Fruit fly (Drosophila melanogaster) whole organism, embryonic: ENCODE measurements around the gene GstD11.

Experiments used
- CG10565 ChIP-seq: fragments of 200-800 bp; sonication (Bioruptor generic); optimal IDR thresholded peaks from 3 replicates; lab custom pipeline; 2016; ENCODE audit warnings: missing biosample characterization, mild to moderate bottlenecking, missing genetic modification characterization
- CG12659 ChIP-seq: fragments of 200-800 bp; sonication (Bioruptor generic); optimal IDR thresholded peaks from 3 replicates; lab custom pipeline; 2017; ENCODE audit warnings: mild to moderate bottlenecking, missing biosample characterization, missing genetic modification reagents, missing genetic modification characterization
- CG14710 ChIP-seq: fragments of 200-800 bp; sonication (Bioruptor generic); optimal IDR thresholded peaks from 3 replicates; lab custom pipeline; 2019; ENCODE audit warnings: missing biosample characterization, mild to moderate bottlenecking, missing genetic modification characterization, moderate library complexity
- CG15514 ChIP-seq: fragments of 200-800 bp; sonication (Bioruptor generic); optimal IDR thresholded peaks from 3 replicates; lab custom pipeline; 2017; ENCODE audit warnings: missing biosample characterization, missing genetic modification characterization, mild to moderate bottlenecking, moderate library complexity, missing genetic modification reagents
- CG15696 ChIP-seq: fragments of 200-800 bp; sonication (Bioruptor generic); optimal IDR thresholded peaks from 2 replicates; lab custom pipeline; 2019; ENCODE audit warnings: missing biosample characterization, mild to moderate bottlenecking, missing genetic modification characterization, moderate library complexity
- CG1603 ChIP-seq: fragments of 200-800 bp; sonication (Bioruptor generic); optimal IDR thresholded peaks from 2 replicates; lab custom pipeline; 2019; ENCODE audit warnings: missing biosample characterization, mild to moderate bottlenecking, missing genetic modification characterization, moderate library complexity
- CG2889 ChIP-seq: fragments of 200-800 bp; sonication (Bioruptor generic); IDR thresholded peaks from 3 replicates; pipeline ENCODE4 v1.3.6; 2022; ENCODE audit warnings: missing biosample characterization, missing genetic modification characterization
- CG4617 ChIP-seq: fragments of 200-800 bp; sonication (Bioruptor generic); optimal IDR thresholded peaks from 3 replicates; lab custom pipeline; 2016; ENCODE audit warnings: missing biosample characterization, missing genetic modification characterization, borderline replicate concordance
- CG5245 ChIP-seq: fragments of 200-800 bp; sonication (Bioruptor generic); optimal IDR thresholded peaks from 3 replicates; lab custom pipeline; 2016; ENCODE audit warnings: missing biosample characterization, missing genetic modification characterization
- CG7928 ChIP-seq: fragments of 200-800 bp; sonication (Bioruptor generic); optimal IDR thresholded peaks from 2 replicates; lab custom pipeline; 2017; ENCODE audit warnings: missing biosample characterization, mild to moderate bottlenecking, missing genetic modification characterization
- CG8924 ChIP-seq: fragments of 200-800 bp; optimal IDR thresholded peaks from 3 replicates; lab custom pipeline; 2019; ENCODE audit warnings: missing biosample characterization, mild to moderate bottlenecking, missing genetic modification characterization, moderate library complexity
- CG9797 ChIP-seq: fragments of 200-800 bp; sonication (Bioruptor generic); optimal IDR thresholded peaks from 3 replicates; lab custom pipeline; 2018; ENCODE audit warnings: missing biosample characterization, mild to moderate bottlenecking, missing genetic modification characterization
- CrebB ChIP-seq: fragments of 200-800 bp; sonication (Bioruptor generic); optimal IDR thresholded peaks from 3 replicates; lab custom pipeline; 2018; ENCODE audit warnings: missing biosample characterization, mild to moderate bottlenecking, missing genetic modification characterization
- Dp ChIP-seq: fragments of 200-800 bp; sonication (Bioruptor generic); optimal IDR thresholded peaks from 2 replicates; lab custom pipeline; 2018; ENCODE audit warnings: missing biosample characterization, mild to moderate bottlenecking, missing genetic modification characterization, moderate library complexity
- E2f2 ChIP-seq: fragments of 200-800 bp; sonication (Bioruptor generic); IDR thresholded peaks from 2 replicates; pipeline ENCODE4 v1.3.6; 2022; ENCODE audit warnings: missing biosample characterization, missing genetic modification characterization
- Ets97D ChIP-seq: fragments of 200-800 bp; sonication (Bioruptor generic); optimal IDR thresholded peaks from 3 replicates; lab custom pipeline; 2016; ENCODE audit warnings: missing biosample characterization, missing genetic modification characterization
- Fer1 ChIP-seq: fragments of 200-800 bp; sonication (Bioruptor generic); optimal IDR thresholded peaks from 2 replicates; lab custom pipeline; 2017; ENCODE audit warnings: missing biosample characterization, mild to moderate bottlenecking, missing genetic modification characterization
- HLHmδ ChIP-seq: fragments of 200-800 bp; sonication (Bioruptor generic); optimal IDR thresholded peaks from 2 replicates; lab custom pipeline; 2018; ENCODE audit warnings: missing biosample characterization, mild to moderate bottlenecking, missing genetic modification characterization, moderate library complexity
- Hey ChIP-seq: fragments of 200-800 bp; sonication (Bioruptor generic); optimal IDR thresholded peaks from 3 replicates; lab custom pipeline; 2018; ENCODE audit warnings: missing biosample characterization, mild to moderate bottlenecking, missing genetic modification characterization
- Hmr ChIP-seq: fragments of 200-800 bp; sonication (Bioruptor generic); optimal IDR thresholded peaks from 3 replicates; lab custom pipeline; 2017; ENCODE audit warnings: mild to moderate bottlenecking, missing biosample characterization, missing genetic modification reagents, missing genetic modification characterization
- Lhr ChIP-seq: fragments of 200-800 bp; sonication (Bioruptor generic); optimal IDR thresholded peaks from 3 replicates; lab custom pipeline; 2017; ENCODE audit warnings: mild to moderate bottlenecking, missing biosample characterization, missing genetic modification reagents, missing genetic modification characterization
- MBD-R2 ChIP-seq: fragments of 200-800 bp; sonication (Bioruptor generic); IDR thresholded peaks from 2 replicates; pipeline ENCODE4 v1.3.6; 2022; ENCODE audit warnings: missing biosample characterization, missing genetic modification characterization
- Mes4 ChIP-seq: fragments of 200-800 bp; sonication (Bioruptor generic); optimal IDR thresholded peaks from 2 replicates; lab custom pipeline; 2016; ENCODE audit warnings: missing biosample characterization, missing genetic modification characterization
- Myb ChIP-seq: fragments of 200-800 bp; sonication (Bioruptor generic); optimal IDR thresholded peaks from 2 replicates; lab custom pipeline; 2016; ENCODE audit warnings: missing biosample characterization, missing genetic modification characterization
- Neu2 ChIP-seq: fragments of 200-800 bp; sonication (Bioruptor generic); optimal IDR thresholded peaks from 3 replicates; lab custom pipeline; 2016; ENCODE audit warnings: missing biosample characterization, missing genetic modification characterization, borderline replicate concordance
- NfI ChIP-seq: fragments of 200-800 bp; sonication (Bioruptor generic); optimal IDR thresholded peaks from 3 replicates; lab custom pipeline; 2018; ENCODE audit warnings: missing biosample characterization, mild to moderate bottlenecking, missing genetic modification characterization, moderate library complexity
- Opbp ChIP-seq: fragments of 200-800 bp; sonication (Bioruptor generic); IDR thresholded peaks from 3 replicates; pipeline ENCODE4 v1.3.6; 2022; ENCODE audit warnings: missing biosample characterization, missing genetic modification characterization; ENCODE audit not compliant: partially characterized antibody
- Scr ChIP-seq: fragments of 200-800 bp; sonication (Bioruptor generic); IDR thresholded peaks from 2 replicates; pipeline ENCODE4 v1.3.6; 2022; ENCODE audit warnings: missing biosample characterization, missing genetic modification characterization; ENCODE audit not compliant: partially characterized antibody
- Sin3A ChIP-seq: fragments of >200 bp; optimal IDR thresholded peaks from 2 replicates; lab custom pipeline; 2018
- Sox102F ChIP-seq: fragments of 200-800 bp; sonication (Bioruptor generic); optimal IDR thresholded peaks from 2 replicates; lab custom pipeline; 2018; ENCODE audit warnings: missing biosample characterization, mild to moderate bottlenecking, missing genetic modification characterization, moderate library complexity
- Stat92E ChIP-seq, 3 experiments: fragments of >200 bp in 2 of 3; fragments of 200-800 bp in 1 of 3; sonication (Bioruptor generic) in 1 of 3; optimal IDR thresholded peaks; 2 replicates each; lab custom pipeline; 2017 to 2019; ENCODE audit warnings: missing biosample characterization in 3 of 3, missing genetic modification characterization in 3 of 3, mild to moderate bottlenecking in 1 of 3, moderate library complexity in 1 of 3
- al ChIP-seq: fragments of 200-800 bp; sonication (Bioruptor generic); IDR thresholded peaks from 2 replicates; pipeline ENCODE4 v1.3.6; 2022; ENCODE audit warnings: missing biosample characterization, missing genetic modification characterization
- bcd ChIP-seq: fragments of 200-800 bp; sonication (Bioruptor generic); optimal IDR thresholded peaks from 2 replicates; lab custom pipeline; 2017; ENCODE audit warnings: missing biosample characterization, mild to moderate bottlenecking, missing genetic modification characterization
- cad ChIP-seq: fragments of >200 bp; optimal IDR thresholded peaks from 2 replicates; lab custom pipeline; 2017; ENCODE audit warnings: missing biosample characterization, missing genetic modification characterization
- chm ChIP-seq: fragments of 200-800 bp; sonication (Bioruptor generic); IDR thresholded peaks from 2 replicates; pipeline ENCODE4 v1.3.6; 2022; ENCODE audit warnings: missing biosample characterization, missing genetic modification characterization
- eyg ChIP-seq: fragments of 200-800 bp; sonication (Bioruptor generic); optimal IDR thresholded peaks from 3 replicates; lab custom pipeline; 2016; ENCODE audit warnings: missing biosample characterization, missing genetic modification characterization
- fru ChIP-seq: fragments of >200 bp; optimal IDR thresholded peaks from 2 replicates; lab custom pipeline; 2017
- gro ChIP-seq: fragments of 200-800 bp; sonication (Bioruptor generic); optimal IDR thresholded peaks from 2 replicates; lab custom pipeline; 2016; ENCODE audit warnings: missing biosample characterization, missing genetic modification characterization
- hkb ChIP-seq, 2 experiments: fragments of 200-800 bp in 1 of 2; fragments of >200 bp in 1 of 2; sonication (Bioruptor generic) in 1 of 2; IDR thresholded peaks in 1 of 2; optimal IDR thresholded peaks in 1 of 2; 2 replicates each; pipeline versions ENCODE4 v1.3.6 to Lab custom; 2017 to 2022; ENCODE audit warnings: missing biosample characterization in 1 of 2, missing genetic modification characterization in 1 of 2
- nerfin-1 ChIP-seq: fragments of 200-800 bp; sonication (Bioruptor generic); optimal IDR thresholded peaks from 3 replicates; lab custom pipeline; 2019; ENCODE audit warnings: missing biosample characterization, mild to moderate bottlenecking, missing genetic modification characterization, moderate library complexity
- nmo ChIP-seq: fragments of 200-800 bp; sonication (Bioruptor generic); optimal IDR thresholded peaks from 2 replicates; lab custom pipeline; 2018; ENCODE audit warnings: missing biosample characterization, mild to moderate bottlenecking, missing genetic modification characterization, moderate library complexity
- oc ChIP-seq: fragments of 200-800 bp; sonication (Bioruptor generic); optimal IDR thresholded peaks from 2 replicates; lab custom pipeline; 2018; ENCODE audit warnings: missing biosample characterization, mild to moderate bottlenecking, missing genetic modification characterization, moderate library complexity
- phol ChIP-seq: fragments of 200-800 bp; sonication (Bioruptor generic); optimal IDR thresholded peaks from 3 replicates; lab custom pipeline; 2018; ENCODE audit warnings: missing biosample characterization, mild to moderate bottlenecking, missing genetic modification characterization, moderate library complexity
- pita ChIP-seq: fragments of 200-800 bp; sonication (Bioruptor generic); optimal IDR thresholded peaks from 2 replicates; lab custom pipeline; 2017; ENCODE audit warnings: missing biosample characterization, mild to moderate bottlenecking, missing genetic modification characterization
- row ChIP-seq: fragments of 200-800 bp; sonication (Bioruptor generic); IDR thresholded peaks from 3 replicates; pipeline ENCODE4 v1.3.6; 2022; ENCODE audit warnings: missing biosample characterization, missing genetic modification characterization
- sens ChIP-seq: fragments of 200-800 bp; sonication (Bioruptor generic); peaks from one replicate; lab custom pipeline; 2016; ENCODE audit warnings: missing biosample characterization, missing genetic modification characterization
- slou ChIP-seq: fragments of 200-800 bp; sonication (Bioruptor generic); optimal IDR thresholded peaks from 3 replicates; lab custom pipeline; 2016; ENCODE audit warnings: missing biosample characterization, missing genetic modification characterization
- stwl ChIP-seq: fragments of 200-800 bp; sonication (Bioruptor generic); optimal IDR thresholded peaks from 3 replicates; lab custom pipeline; 2018; ENCODE audit warnings: missing biosample characterization, mild to moderate bottlenecking, missing genetic modification characterization, moderate library complexity
- trem ChIP-seq: fragments of 200-800 bp; optimal IDR thresholded peaks from 3 replicates; lab custom pipeline; 2019; ENCODE audit warnings: missing biosample characterization, mild to moderate bottlenecking, missing genetic modification characterization, moderate library complexity
- zfh1 ChIP-seq: fragments of 200-800 bp; sonication (Bioruptor generic); IDR thresholded peaks from 3 replicates; pipeline ENCODE4 v1.3.6; 2022; ENCODE audit warnings: missing biosample characterization, missing genetic modification characterization

Gene GstD11

dm6 chr3R:12429120-12429610, 46.0 kb downstream of the GstD11 start, which contains the start of the genes CG5641 and CG5245 (continued):
- TF ChIP-seq Sin3A = peak; percentile 34
- TF ChIP-seq CG1603 (tag; lab: Kevin White, UChicago) = peak; percentile 11
- 0 out of 3 replicates have a peak, but pooled peaks have one; percentile 10 for TF ChIP-seq zfh1 (GFP tag; lab: Robert Waterston, UW)
- TF ChIP-seq cad (GFP tag; lab: Kevin White, UChicago) = no peak
- TF ChIP-seq CG15514 (GFP tag; lab: Kevin White, UChicago) = peak; percentile 57
- peak in 1 of 3 experiments; percentile 5 for TF ChIP-seq Stat92E (GFP tag; optimal IDR thresholded peaks at IDR 0.05; lab: Kevin White, UChicago)
- no peak for TF ChIP-seq CG7928 (GFP tag; lab: Kevin White, UChicago)
- TF ChIP-seq Neu2 (GFP tag; lab: Kevin White, UChicago) = no peak
- peak; percentile 31 for TF ChIP-seq Lhr (GFP tag; lab: Kevin White, UChicago)
- peak; percentile 26 for TF ChIP-seq hkb (optimal IDR thresholded peaks at IDR 0.05; lab: Kevin White, UChicago)
- TF ChIP-seq hkb (GFP tag; IDR thresholded peaks at IDR 0.05; lab: Robert Waterston, UW) = no peak
- TF ChIP-seq chm = no peak
- TF ChIP-seq fru (lab: Kevin White, UChicago) = no peak
- 0 out of 3 replicates have a peak, but pooled peaks have one; percentile 12 for TF ChIP-seq Opbp (GFP tag; lab: Robert Waterston, UW)
- no peak for TF ChIP-seq gro (GFP tag; lab: Kevin White, UChicago)
- no peak for TF ChIP-seq bcd (GFP tag; lab: Kevin White, UChicago)
- TF ChIP-seq nmo (GFP tag; lab: Kevin White, UChicago) = peak; percentile 20
- no peak for TF ChIP-seq Scr (GFP tag; lab: Robert Waterston, UW)
- TF ChIP-seq pita (GFP tag; lab: Kevin White, UChicago) = no peak
- peak; percentile 58 for TF ChIP-seq nerfin-1 (tag; lab: Kevin White, UChicago)
- TF ChIP-seq sens (GFP tag; lab: Kevin White, UChicago) = peak; percentile 34
- peak; percentile 70 for TF ChIP-seq MBD-R2
- no peak for TF ChIP-seq oc (tag; lab: Kevin White, UChicago)
- no peak for TF ChIP-seq Fer1
- no peak for TF ChIP-seq NfI (GFP tag; lab: Kevin White, UChicago)
- TF ChIP-seq CG9797 (GFP tag; lab: Kevin White, UChicago) = peak; percentile 69
- no peak for TF ChIP-seq Hey (tag; lab: Kevin White, UChicago)
- no peak for TF ChIP-seq Sox102F (GFP tag; lab: Kevin White, UChicago)
- no peak for TF ChIP-seq slou (GFP tag; lab: Kevin White, UChicago)
- no peak for TF ChIP-seq eyg (GFP tag; lab: Kevin White, UChicago)
- peak; percentile 60 for TF ChIP-seq Dp (GFP tag; lab: Kevin White, UChicago)
- TF ChIP-seq CG12659 = peak; percentile 22
- peak; percentile 40 for TF ChIP-seq stwl
- TF ChIP-seq CG15696 (tag; lab: Kevin White, UChicago) = no peak
- TF ChIP-seq trem = peak; percentile 51
- no peak for TF ChIP-seq al (GFP tag; lab: Robert Waterston, UW)
- TF ChIP-seq CG14710 (tag; lab: Kevin White, UChicago) = peak; percentile 27
- TF ChIP-seq row = peak; percentile 40; the same call in 2 of the 3 replicates
- peak; percentile 23 for TF ChIP-seq Ets97D (GFP tag; lab: Kevin White, UChicago)
- no peak for TF ChIP-seq CG10565 (GFP tag; lab: Kevin White, UChicago)
- TF ChIP-seq CrebB (tag; lab: Kevin White, UChicago) = no peak
- no peak for TF ChIP-seq CG2889 (GFP tag; lab: Robert Waterston, UW)
- TF ChIP-seq CG5245 = no peak
- no peak for TF ChIP-seq Mes4 (GFP tag; lab: Kevin White, UChicago)
- no peak for TF ChIP-seq Hmr (GFP tag; lab: Kevin White, UChicago)
- peak; percentile 64 for TF ChIP-seq E2f2 (GFP tag; lab: Robert Waterston, UW)
- no peak for TF ChIP-seq HLHmδ
- peak; percentile 51 for TF ChIP-seq CG4617 (GFP tag; lab: Kevin White, UChicago)
- no peak for TF ChIP-seq CG8924
- TF ChIP-seq phol (tag; lab: Kevin White, UChicago) = peak; percentile 29
- peak; percentile 31 for TF ChIP-seq Myb (GFP tag; lab: Kevin White, UChicago)
